Worm (Caenorhabditis elegans) whole organism, late embryonic: Measurements from ENCODE around the gene F08H9.2.
A peak's percentile ranks its signal among the peaks of the same experiment; 100 is the strongest.

Source experiments
- C08G9.2 ChIP-seq: sonication (generic microtip); optimal IDR thresholded peaks from 2 replicates; lab custom pipeline; 2016; ENCODE audit warnings: mild to moderate bottlenecking, missing genetic modification characterization, moderate library complexity, missing compliant biosample characterization
- K02D7.2 ChIP-seq: sonication (generic microtip); optimal IDR thresholded peaks from 2 replicates; lab custom pipeline; 2017; ENCODE audit warnings: mild to moderate bottlenecking, missing genetic modification characterization, missing compliant biosample characterization
- ahr-1 ChIP-seq: sonication (generic microtip); optimal IDR thresholded peaks from 2 replicates; lab custom pipeline; 2016; ENCODE audit warnings: missing genetic modification characterization, missing compliant biosample characterization
- ceh-14 ChIP-seq: sonication (generic microtip); optimal IDR thresholded peaks from 2 replicates; lab custom pipeline; 2016; ENCODE audit warnings: missing genotype, missing genetic modification characterization, missing compliant biosample characterization
- ceh-2 ChIP-seq: sonication (generic microtip); optimal IDR thresholded peaks from 2 replicates; lab custom pipeline; 2016; ENCODE audit warnings: missing genotype, missing genetic modification characterization, missing compliant biosample characterization
- ceh-22 ChIP-seq: sonication (generic microtip); optimal IDR thresholded peaks from 2 replicates; lab custom pipeline; 2017; ENCODE audit warnings: missing biosample characterization, missing genetic modification characterization
- ceh-30 ChIP-seq: fragments of 150-350 bp; optimal IDR thresholded peaks from 2 replicates; lab custom pipeline; 2014; ENCODE audit warnings: missing biosample characterization, missing genetic modification characterization
- ceh-31 ChIP-seq: sonication (generic microtip); optimal IDR thresholded peaks from 2 replicates; lab custom pipeline; 2016; ENCODE audit warnings: missing genetic modification characterization, missing compliant biosample characterization
- ceh-34 ChIP-seq: sonication (generic microtip); optimal IDR thresholded peaks from 2 replicates; lab custom pipeline; 2016; ENCODE audit warnings: mild to moderate bottlenecking, missing genetic modification characterization, missing compliant biosample characterization
- ceh-6 ChIP-seq: fragments of 200-800 bp; sonication (Bioruptor generic); optimal IDR thresholded peaks from 2 replicates; lab custom pipeline; 2018; ENCODE audit warnings: mild to moderate bottlenecking, missing genetic modification characterization, missing compliant biosample characterization
- dve-1 ChIP-seq: sonication (generic microtip); optimal IDR thresholded peaks from 2 replicates; lab custom pipeline; 2017; ENCODE audit warnings: antibody characterized with exemption, mild to moderate bottlenecking, missing genetic modification characterization, missing compliant biosample characterization
- elt-2 ChIP-seq: sonication (generic microtip); optimal IDR thresholded peaks from 2 replicates; lab custom pipeline; 2016; ENCODE audit warnings: missing genetic modification reagents, missing genetic modification characterization, missing compliant biosample characterization
- elt-4 ChIP-seq: sonication (generic microtip); optimal IDR thresholded peaks from 2 replicates; lab custom pipeline; 2016; ENCODE audit warnings: missing genetic modification characterization, missing compliant biosample characterization
- ets-4 ChIP-seq: sonication (generic microtip); optimal IDR thresholded peaks from 2 replicates; lab custom pipeline; 2016; ENCODE audit warnings: missing genetic modification characterization, missing compliant biosample characterization
- fkh-6 ChIP-seq: sonication (generic microtip); optimal IDR thresholded peaks from 2 replicates; lab custom pipeline; 2016; ENCODE audit warnings: missing genetic modification characterization, missing compliant biosample characterization
- hlh-6 ChIP-seq: sonication (generic microtip); optimal IDR thresholded peaks from 2 replicates; lab custom pipeline; 2016; ENCODE audit warnings: missing genotype, missing genetic modification characterization, missing compliant biosample characterization
- hlh-8 ChIP-seq: sonication (generic microtip); optimal IDR thresholded peaks from 2 replicates; lab custom pipeline; 2016; ENCODE audit warnings: missing genotype, missing genetic modification characterization, missing compliant biosample characterization
- lim-6 ChIP-seq: sonication (generic microtip); optimal IDR thresholded peaks from 2 replicates; lab custom pipeline; 2016; ENCODE audit warnings: missing genetic modification characterization, missing compliant biosample characterization
- nfya-1 ChIP-seq: sonication (generic microtip); optimal IDR thresholded peaks from 2 replicates; lab custom pipeline; 2017; ENCODE audit warnings: missing genetic modification characterization, mild to moderate bottlenecking, missing compliant biosample characterization, antibody characterized with exemption, moderate library complexity
- nhr-232 ChIP-seq: sonication (generic microtip); optimal IDR thresholded peaks from 2 replicates; lab custom pipeline; 2016; ENCODE audit warnings: missing genetic modification characterization, missing compliant biosample characterization
- npax-4 ChIP-seq: sonication (generic microtip); optimal IDR thresholded peaks from 2 replicates; lab custom pipeline; 2016; ENCODE audit warnings: missing genetic modification characterization, missing compliant biosample characterization
- pat-9 ChIP-seq: fragments of 200-800 bp; sonication (Bioruptor generic); optimal IDR thresholded peaks from 2 replicates; lab custom pipeline; 2018; ENCODE audit warnings: mild to moderate bottlenecking, missing genetic modification characterization, moderate library complexity, missing compliant biosample characterization
- ref-2 ChIP-seq: sonication (generic microtip); optimal IDR thresholded peaks from 2 replicates; lab custom pipeline; 2016; ENCODE audit warnings: missing genetic modification characterization, missing compliant biosample characterization
- sox-2 ChIP-seq: fragments of 200-800 bp; sonication (Bioruptor generic); IDR thresholded peaks from 2 replicates; pipeline ENCODE4 v1.3.6; 2022; ENCODE audit warnings: missing genetic modification reagents, missing genetic modification characterization, missing compliant biosample characterization
- syd-9 ChIP-seq: sonication (generic microtip); optimal IDR thresholded peaks from 2 replicates; lab custom pipeline; 2016; ENCODE audit warnings: mild to moderate bottlenecking, missing genetic modification characterization, moderate library complexity, missing compliant biosample characterization
- tbx-2 ChIP-seq: sonication (generic microtip); optimal IDR thresholded peaks from 2 replicates; lab custom pipeline; 2016; ENCODE audit warnings: missing genetic modification characterization, missing compliant biosample characterization
- unc-3 ChIP-seq, 2 experiments: fragments of 200-800 bp in 1 of 2; sonication (Bioruptor generic) in 1 of 2; sonication (generic microtip) in 1 of 2; conservative IDR thresholded peaks in 1 of 2; optimal IDR thresholded peaks in 1 of 2; 2 replicates each; pipeline versions ENCODE4 v1.3.6 to Lab custom; 2016 to 2022; ENCODE audit warnings: missing compliant biosample characterization in 2 of 2, missing genetic modification characterization in 2 of 2, missing genetic modification reagents in 1 of 2
- unc-42 ChIP-seq: sonication (generic microtip); optimal IDR thresholded peaks from 2 replicates; lab custom pipeline; 2016; ENCODE audit warnings: missing genotype, missing genetic modification characterization, missing compliant biosample characterization
- unc-55 ChIP-seq: sonication (generic microtip); optimal IDR thresholded peaks from 2 replicates; lab custom pipeline; 2017; ENCODE audit warnings: missing biosample characterization, missing genetic modification reagents, missing genetic modification characterization

Gene F08H9.2

ce11 chrV:14484582-14484981, 24.1 kb downstream of the F08H9.2 start, which contains the start of gene R02D5.4:
R02D5.4 (minus strand) TSS chrV:14484682.
- no peak for TF ChIP-seq K02D7.2 (tag; lab: Kevin White, UChicago)

DNA sequence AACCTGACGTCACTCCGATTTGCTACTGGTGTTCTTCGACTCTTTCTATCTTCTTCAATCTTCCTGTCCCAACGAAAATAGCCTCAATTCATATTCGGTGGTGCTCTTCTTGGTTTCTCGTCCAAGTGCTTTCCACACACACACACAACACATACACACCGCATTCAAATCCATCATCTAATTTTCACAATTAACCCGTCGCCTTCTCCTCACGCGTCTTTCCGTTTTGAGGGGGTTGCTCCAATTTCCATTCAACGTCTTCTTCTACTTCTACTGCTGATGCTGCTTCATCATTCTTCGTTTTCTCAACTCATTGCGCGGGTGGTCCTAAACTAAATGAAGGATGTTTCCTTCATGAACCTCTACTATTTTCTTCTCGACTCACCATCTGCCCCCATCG, 30.6 kb downstream of the F08H9.2 start:
- TF ChIP-seq ceh-22 (tag; lab: Kevin White, UChicago) = no peak
- TF ChIP-seq unc-3 (GFP tag; conservative IDR thresholded peaks at IDR 0.05; lab: Robert Waterston, UW) = no peak
- TF ChIP-seq unc-3 (tag; optimal IDR thresholded peaks at IDR 0.05; lab: Kevin White, UChicago) = no peak
- no peak for TF ChIP-seq ceh-34
- TF ChIP-seq hlh-8 (tag; lab: Kevin White, UChicago) = no peak
- peak; percentile 87 for TF ChIP-seq unc-42 (tag; lab: Kevin White, UChicago)
- peak; percentile 46 for TF ChIP-seq tbx-2 (tag; lab: Kevin White, UChicago)
- TF ChIP-seq hlh-6 (tag; lab: Kevin White, UChicago) = no peak
- peak; percentile 23 for TF ChIP-seq C08G9.2
- peak; percentile 35 for TF ChIP-seq ceh-14 (tag; lab: Kevin White, UChicago)
- peak; percentile 24 for TF ChIP-seq ceh-31 (tag; lab: Kevin White, UChicago)
- TF ChIP-seq ref-2 = no peak
- no peak for TF ChIP-seq unc-55
- TF ChIP-seq, all 69 proteins: peak for 5

- TF ChIP-seq nfya-1 (peak; percentile 84), elt-4 (tag; lab: Kevin White, UChicago) (no peak)
Measured at ce11 chrV:14493665-14494064, 33.2 kb downstream of the F08H9.2 start.

- TF ChIP-seq pat-9 (tag; lab: Kevin White, UChicago) = no peak
Measured at ce11 chrV:14495493-14495892, 35.0 kb downstream of the F08H9.2 start.

ce11 chrV:14496446-14496845, 36.0 kb downstream of the F08H9.2 start:
- peak; percentile 40 for TF ChIP-seq ceh-6 (GFP tag; lab: Kevin White, UChicago)
- TF ChIP-seq ceh-34 = no peak
- peak; percentile 74 for TF ChIP-seq unc-42 (tag; lab: Kevin White, UChicago)
- peak; percentile 20 for TF ChIP-seq ceh-31 (tag; lab: Kevin White, UChicago)
- TF ChIP-seq npax-4 (tag; lab: Kevin White, UChicago) = no peak
- TF ChIP-seq sox-2 = no peak
- TF ChIP-seq, all 69 proteins: peak for 3

DNA sequence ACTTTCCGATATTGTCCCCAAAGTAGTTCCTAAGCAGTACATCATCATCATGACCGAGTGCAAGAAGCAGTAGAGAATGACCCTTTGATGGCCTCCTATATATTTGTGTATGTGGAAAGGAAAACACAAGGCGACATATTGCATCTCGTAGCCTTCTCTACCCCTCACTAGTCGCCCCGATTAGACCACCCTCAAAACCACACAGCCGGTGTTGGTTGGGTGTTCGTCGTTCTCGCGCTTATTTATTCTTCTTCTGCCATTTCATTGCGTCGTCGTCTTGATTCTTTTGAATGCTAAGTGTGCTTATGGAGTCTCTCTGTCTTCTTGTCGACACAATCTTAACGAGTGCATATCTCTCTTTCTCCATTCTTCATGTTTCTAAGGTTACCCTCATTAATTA, 37.7 kb downstream of the F08H9.2 start:
- no peak for TF ChIP-seq npax-4 (tag; lab: Kevin White, UChicago)
- TF ChIP-seq syd-9 = no peak
- peak; percentile 29 for TF ChIP-seq ceh-31 (tag; lab: Kevin White, UChicago)
- TF ChIP-seq elt-2 (tag; lab: Kevin White, UChicago) = peak; percentile 29
- TF ChIP-seq dve-1 (tag; lab: Kevin White, UChicago) = no peak
- TF ChIP-seq ceh-34 = peak; percentile 18
- TF ChIP-seq tbx-2 (tag; lab: Kevin White, UChicago) = peak; percentile 40
- TF ChIP-seq hlh-6 (tag; lab: Kevin White, UChicago) = no peak
- no peak for TF ChIP-seq ahr-1 (tag; lab: Kevin White, UChicago)
- TF ChIP-seq ceh-2 = no peak
- TF ChIP-seq nfya-1 = peak; percentile 32

DNA sequence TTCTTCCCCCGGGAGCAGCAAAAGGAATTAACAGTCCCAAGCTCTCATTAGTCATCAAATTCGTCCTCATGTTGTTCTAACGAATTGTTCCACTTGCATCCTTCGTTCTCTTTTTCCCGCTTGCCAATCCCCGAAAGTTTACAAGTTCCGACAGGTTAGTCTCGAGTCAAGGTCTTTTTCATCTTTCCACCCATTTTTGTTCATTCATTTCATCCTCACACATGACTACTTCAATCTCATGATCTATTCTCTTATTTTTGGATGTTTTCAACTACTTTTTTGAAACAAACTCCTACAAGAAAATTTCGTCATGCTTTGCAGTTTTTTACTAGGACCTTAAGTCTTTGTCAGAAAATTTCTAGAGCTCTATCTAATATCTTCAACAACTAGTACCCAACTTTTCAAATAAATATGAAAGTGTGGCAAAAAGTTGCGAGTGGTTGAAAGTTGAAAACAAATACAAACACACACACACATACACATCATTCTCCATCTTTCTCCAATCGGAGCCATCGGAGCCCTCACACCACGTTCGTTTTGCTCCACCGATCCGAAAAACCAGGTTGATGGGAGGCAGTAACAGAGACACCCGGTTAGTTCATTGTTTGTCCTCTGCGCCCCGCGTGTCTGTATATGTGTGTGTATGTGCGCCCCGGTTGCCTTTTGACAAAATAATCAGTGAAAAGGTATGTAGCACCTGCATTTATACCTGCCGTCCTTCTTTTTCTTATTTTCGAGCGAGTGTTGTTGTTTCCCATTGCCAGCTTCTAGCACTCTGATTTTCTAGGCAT, 38.8 kb downstream of the F08H9.2 start:
- no peak for TF ChIP-seq ceh-30
- TF ChIP-seq fkh-6 (tag; lab: Kevin White, UChicago) = no peak
- TF ChIP-seq ets-4 (tag; lab: Kevin White, UChicago) = no peak
- no peak for TF ChIP-seq nhr-232
- TF ChIP-seq tbx-2 (tag; lab: Kevin White, UChicago) = no peak
- TF ChIP-seq lim-6 (tag; lab: Kevin White, UChicago) = no peak
